Worm (Caenorhabditis elegans) whole organism, mixed stage, embryonic: ENCODE measurements around the gene Y39G8B.5.

ENCODE experiments used
- ces-1 ChIP-seq: fragments of 150-350 bp; optimal IDR thresholded peaks from 2 replicates; lab custom pipeline; 2014; ENCODE audit warnings: missing biosample characterization, missing genetic modification reagents, missing genetic modification characterization
- mep-1 ChIP-seq: fragments of 150-350 bp; optimal IDR thresholded peaks from 2 replicates; lab custom pipeline; 2017; ENCODE audit warnings: missing biosample characterization, missing genetic modification reagents, missing genetic modification characterization, inconsistent platforms
- nhr-12 ChIP-seq: fragments of 150-350 bp; optimal IDR thresholded peaks from 2 replicates; lab custom pipeline; 2014; ENCODE audit warnings: missing biosample characterization, missing genetic modification characterization
- nhr-237 ChIP-seq: fragments of 150-350 bp; optimal IDR thresholded peaks from 2 replicates; lab custom pipeline; 2014; ENCODE audit warnings: missing biosample characterization, missing genetic modification characterization
- nhr-76 ChIP-seq: sonication (generic microtip); optimal IDR thresholded peaks from 2 replicates; lab custom pipeline; 2017; ENCODE audit warnings: missing biosample characterization, missing genetic modification characterization
- snpc-4 ChIP-seq: fragments of 150-350 bp; optimal IDR thresholded peaks from 2 replicates; lab custom pipeline; 2014; ENCODE audit warnings: missing biosample characterization, missing genetic modification characterization
- unc-39 ChIP-seq: fragments of 150-350 bp; optimal IDR thresholded peaks from 2 replicates; lab custom pipeline; 2014; ENCODE audit warnings: missing biosample characterization, missing genetic modification characterization
- unc-62 ChIP-seq: fragments of 150-350 bp; optimal IDR thresholded peaks from 2 replicates; lab custom pipeline; 2014; ENCODE audit warnings: missing biosample characterization, missing genetic modification reagents, missing genetic modification characterization
- ztf-11 ChIP-seq: fragments of 150-350 bp; optimal IDR thresholded peaks from 2 replicates; lab custom pipeline; 2014; ENCODE audit warnings: missing biosample characterization, missing genetic modification characterization

DNA sequence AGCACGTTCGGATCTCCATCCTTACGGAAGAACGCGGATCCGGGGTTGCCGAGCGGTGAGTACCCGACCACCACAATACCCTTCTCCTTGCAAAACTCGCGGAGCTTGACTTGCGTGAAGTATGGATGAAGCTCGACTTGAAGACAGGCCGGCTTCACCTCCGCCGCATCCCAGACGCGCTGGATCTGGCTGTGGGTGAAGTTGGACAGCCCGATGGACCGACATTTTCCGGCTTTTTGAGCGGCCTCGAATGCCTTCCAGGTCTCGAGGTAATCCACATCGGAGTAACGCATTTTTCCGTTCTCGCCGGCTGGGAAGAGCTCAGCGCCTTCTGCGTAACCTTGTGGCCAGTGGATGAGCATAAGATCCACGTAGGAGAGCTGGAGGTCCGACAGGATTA lies 19.4 kb downstream of the Y39G8B.5 start:
- no peak for TF ChIP-seq nhr-237 (tag; lab: Kevin White, UChicago)
- TF ChIP-seq ces-1 = no peak
- TF ChIP-seq unc-39 (tag; lab: Kevin White, UChicago) = no peak
- no peak for TF ChIP-seq snpc-4 (tag; lab: Kevin White, UChicago)
- no peak for TF ChIP-seq unc-62 (GFP tag; lab: Kevin White, UChicago)
- no peak for TF ChIP-seq nhr-76 (tag; lab: Kevin White, UChicago)
- no peak for TF ChIP-seq mep-1 (tag; lab: Kevin White, UChicago)
- no peak for TF ChIP-seq nhr-12 (tag; lab: Kevin White, UChicago)
- TF ChIP-seq ztf-11 (tag; lab: Kevin White, UChicago) = no peak
